Fruit fly (Drosophila melanogaster) whole organism, embryonic: ENCODE measurements around the gene CG15422.
A peak's percentile ranks its signal among the peaks of the same experiment; 100 is the strongest.

Experiments
- B-H1 ChIP-seq: fragments of 200-800 bp; sonication (Bioruptor generic); IDR thresholded peaks from 3 replicates; pipeline ENCODE4 v1.3.6; 2022; ENCODE audit warnings: missing biosample characterization, missing genetic modification characterization
- B-H2 ChIP-seq: fragments of 200-800 bp; sonication (Bioruptor generic); optimal IDR thresholded peaks from 2 replicates; lab custom pipeline; 2018; ENCODE audit warnings: missing biosample characterization, mild to moderate bottlenecking, missing genetic modification characterization
- CG10543 ChIP-seq: fragments of 200-800 bp; sonication (Bioruptor generic); optimal IDR thresholded peaks from 3 replicates; lab custom pipeline; 2017; ENCODE audit warnings: missing biosample characterization, mild to moderate bottlenecking, missing genetic modification characterization, moderate library complexity
- CG12071 ChIP-seq: fragments of 200-800 bp; sonication (Bioruptor generic); optimal IDR thresholded peaks from 3 replicates; lab custom pipeline; 2018; ENCODE audit warnings: missing biosample characterization, mild to moderate bottlenecking, missing genetic modification characterization
- CG12155 ChIP-seq: fragments of 200-800 bp; sonication (Bioruptor generic); optimal IDR thresholded peaks from 3 replicates; lab custom pipeline; 2016; ENCODE audit warnings: missing biosample characterization, missing genetic modification characterization
- CG12236 ChIP-seq: fragments of 200-800 bp; sonication (Bioruptor generic); optimal IDR thresholded peaks from 2 replicates; lab custom pipeline; 2016; ENCODE audit warnings: missing biosample characterization, missing genetic modification characterization
- CG14965 ChIP-seq: fragments of 200-800 bp; sonication (Bioruptor generic); optimal IDR thresholded peaks from 2 replicates; lab custom pipeline; 2016; ENCODE audit warnings: missing biosample characterization, missing genetic modification characterization, borderline replicate concordance
- CG15479 ChIP-seq: fragments of 200-800 bp; sonication (Bioruptor generic); optimal IDR thresholded peaks from 3 replicates; lab custom pipeline; 2019; ENCODE audit warnings: missing biosample characterization, mild to moderate bottlenecking, missing genetic modification characterization, moderate library complexity
- CG18764 ChIP-seq: fragments of 200-800 bp; sonication (Bioruptor generic); optimal IDR thresholded peaks from 3 replicates; lab custom pipeline; 2016; ENCODE audit warnings: missing biosample characterization, missing genetic modification characterization
- CG30020 ChIP-seq: fragments of 200-800 bp; optimal IDR thresholded peaks from 2 replicates; lab custom pipeline; 2019; ENCODE audit warnings: missing biosample characterization, mild to moderate bottlenecking, missing genetic modification characterization, moderate library complexity
- CG32532 ChIP-seq: fragments of 200-800 bp; sonication (Bioruptor generic); IDR thresholded peaks from 2 replicates; pipeline ENCODE4 v1.3.6; 2022; ENCODE audit warnings: missing biosample characterization, missing genetic modification characterization
- CG43689 ChIP-seq: fragments of 200-800 bp; sonication (Bioruptor generic); IDR thresholded peaks from 2 replicates; pipeline ENCODE4 v1.3.6; 2022; ENCODE audit warnings: missing biosample characterization, missing genetic modification characterization
- CG4854 ChIP-seq: fragments of 200-800 bp; sonication (Bioruptor generic); optimal IDR thresholded peaks from 2 replicates; lab custom pipeline; 2016; ENCODE audit warnings: missing biosample characterization, missing genetic modification characterization, inconsistent platforms
- CG6813 ChIP-seq: fragments of 200-800 bp; sonication (Bioruptor generic); optimal IDR thresholded peaks from 2 replicates; lab custom pipeline; 2017; ENCODE audit warnings: missing biosample characterization, missing genetic modification characterization, mild to moderate bottlenecking, moderate library complexity, missing genetic modification reagents
- CG7786 ChIP-seq: fragments of 200-800 bp; sonication (Bioruptor generic); optimal IDR thresholded peaks from 2 replicates; lab custom pipeline; 2016; ENCODE audit warnings: missing biosample characterization, missing genetic modification characterization
- CG8359 ChIP-seq: fragments of 200-800 bp; sonication (Bioruptor generic); optimal IDR thresholded peaks from 2 replicates; lab custom pipeline; 2017; ENCODE audit warnings: missing biosample characterization, mild to moderate bottlenecking, missing genetic modification characterization, borderline replicate concordance
- CG8478 ChIP-seq: fragments of >200 bp; optimal IDR thresholded peaks from 2 replicates; lab custom pipeline; 2018
- CG8765 ChIP-seq: fragments of 200-800 bp; sonication (Bioruptor generic); IDR thresholded peaks from 2 replicates; pipeline ENCODE4 v1.3.6; 2022; ENCODE audit warnings: missing biosample characterization, missing genetic modification characterization
- CG9797 ChIP-seq: fragments of 200-800 bp; sonication (Bioruptor generic); optimal IDR thresholded peaks from 3 replicates; lab custom pipeline; 2018; ENCODE audit warnings: missing biosample characterization, mild to moderate bottlenecking, missing genetic modification characterization
- Camta ChIP-seq: fragments of 200-800 bp; sonication (Bioruptor generic); optimal IDR thresholded peaks from 2 replicates; lab custom pipeline; 2016; ENCODE audit warnings: missing biosample characterization, missing genetic modification characterization
- Doc2 ChIP-seq: fragments of 200-800 bp; sonication (Bioruptor generic); IDR thresholded peaks from 2 replicates; pipeline ENCODE4 v1.3.6; 2022; ENCODE audit warnings: missing biosample characterization, missing genetic modification characterization
- Dref ChIP-seq: fragments of 200-800 bp; sonication (Bioruptor generic); IDR thresholded peaks from 2 replicates; pipeline ENCODE4 v1.3.6; 2022; ENCODE audit warnings: missing biosample characterization, missing genetic modification characterization
- Hr3 ChIP-seq: fragments of 200-800 bp; sonication (Bioruptor generic); optimal IDR thresholded peaks from 3 replicates; lab custom pipeline; 2016; ENCODE audit warnings: missing biosample characterization, missing genetic modification characterization
- Med ChIP-seq: fragments of 200-800 bp; sonication (Bioruptor generic); peaks from one replicate; lab custom pipeline; 2016; ENCODE audit warnings: missing biosample characterization, missing genetic modification characterization, mild to moderate bottlenecking, inconsistent platforms, moderate library complexity
- NC2α ChIP-seq: fragments of 200-800 bp; sonication (Bioruptor generic); optimal IDR thresholded peaks from 2 replicates; lab custom pipeline; 2016; ENCODE audit warnings: missing biosample characterization, missing genetic modification characterization
- NfI ChIP-seq: fragments of 200-800 bp; sonication (Bioruptor generic); optimal IDR thresholded peaks from 3 replicates; lab custom pipeline; 2018; ENCODE audit warnings: missing biosample characterization, mild to moderate bottlenecking, missing genetic modification characterization, moderate library complexity
- Rx ChIP-seq: fragments of 200-800 bp; sonication (Bioruptor generic); IDR thresholded peaks from 2 replicates; pipeline ENCODE4 v1.3.6; 2022; ENCODE audit warnings: missing biosample characterization, missing genetic modification characterization
- Spps ChIP-seq: fragments of 200-800 bp; sonication (Bioruptor generic); optimal IDR thresholded peaks from 2 replicates; lab custom pipeline; 2018; ENCODE audit warnings: missing biosample characterization, mild to moderate bottlenecking, missing genetic modification characterization
- Usf ChIP-seq: fragments of 200-800 bp; sonication (Bioruptor generic); optimal IDR thresholded peaks from 2 replicates; lab custom pipeline; 2017; ENCODE audit warnings: missing genotype, missing biosample characterization, missing genetic modification characterization
- Vsx1 ChIP-seq: fragments of 200-800 bp; sonication (Bioruptor generic); optimal IDR thresholded peaks from 2 replicates; lab custom pipeline; 2017; ENCODE audit warnings: missing biosample characterization, mild to moderate bottlenecking, missing genetic modification characterization, missing genetic modification reagents
- ab ChIP-seq: fragments of 200-800 bp; sonication (Bioruptor generic); optimal IDR thresholded peaks from 2 replicates; lab custom pipeline; 2016; ENCODE audit warnings: missing biosample characterization, missing genetic modification characterization
- cwo ChIP-seq: fragments of 200-800 bp; sonication (Bioruptor generic); optimal IDR thresholded peaks from 3 replicates; lab custom pipeline; 2017; ENCODE audit warnings: missing biosample characterization, missing genetic modification characterization, mild to moderate bottlenecking, moderate library complexity, missing genetic modification reagents
- dan ChIP-seq: fragments of 200-800 bp; sonication (Bioruptor generic); IDR thresholded peaks from 2 replicates; pipeline ENCODE4 v1.3.6; 2022; ENCODE audit warnings: missing biosample characterization, missing genetic modification characterization
- disco-r ChIP-seq: fragments of 200-800 bp; sonication (Bioruptor generic); optimal IDR thresholded peaks from 2 replicates; lab custom pipeline; 2016; ENCODE audit warnings: missing biosample characterization, missing genetic modification characterization
- en ChIP-seq: fragments of 200-800 bp; sonication (Bioruptor generic); optimal IDR thresholded peaks from 2 replicates; lab custom pipeline; 2016; ENCODE audit warnings: missing biosample characterization, missing genetic modification characterization
- fd102C ChIP-seq: fragments of 200-800 bp; sonication (Bioruptor generic); optimal IDR thresholded peaks from 2 replicates; lab custom pipeline; 2018; ENCODE audit warnings: missing biosample characterization, mild to moderate bottlenecking, missing genetic modification characterization, moderate library complexity
- grau ChIP-seq: fragments of 200-800 bp; optimal IDR thresholded peaks from 3 replicates; lab custom pipeline; 2019; ENCODE audit warnings: missing biosample characterization, mild to moderate bottlenecking, missing genetic modification characterization, moderate library complexity
- ind ChIP-seq: fragments of 200-800 bp; sonication (Bioruptor generic); optimal IDR thresholded peaks from 3 replicates; lab custom pipeline; 2016; ENCODE audit warnings: missing biosample characterization, missing genetic modification characterization
- kay ChIP-seq: fragments of 200-800 bp; sonication (Bioruptor generic); optimal IDR thresholded peaks from 2 replicates; lab custom pipeline; 2016; ENCODE audit warnings: missing biosample characterization, missing genetic modification characterization
- lilli ChIP-seq: fragments of 200-800 bp; sonication (Bioruptor generic); optimal IDR thresholded peaks from 3 replicates; lab custom pipeline; 2016; ENCODE audit warnings: missing biosample characterization, missing genetic modification characterization
- lov ChIP-seq, 2 experiments: fragments of 200-800 bp in 1 of 2; fragments of >200 bp in 1 of 2; sonication (Bioruptor generic) in 1 of 2; IDR thresholded peaks in 1 of 2; optimal IDR thresholded peaks in 1 of 2; 2 replicates in 1 of 2; 3 replicates in 1 of 2; pipeline versions ENCODE4 v1.3.6 to Lab custom; 2017 to 2022; ENCODE audit warnings: missing biosample characterization in 1 of 2, missing genetic modification characterization in 1 of 2
- mirr ChIP-seq: fragments of 200-800 bp; sonication (Bioruptor generic); optimal IDR thresholded peaks from 3 replicates; lab custom pipeline; 2018; ENCODE audit warnings: missing biosample characterization, mild to moderate bottlenecking, missing genetic modification characterization
- org-1 ChIP-seq: fragments of 200-800 bp; sonication (Bioruptor generic); optimal IDR thresholded peaks from 2 replicates; lab custom pipeline; 2017; ENCODE audit warnings: missing biosample characterization, missing genetic modification characterization
- scrt ChIP-seq: fragments of 200-800 bp; sonication (Bioruptor generic); optimal IDR thresholded peaks from 2 replicates; lab custom pipeline; 2018; ENCODE audit warnings: missing biosample characterization, mild to moderate bottlenecking, missing genetic modification characterization, moderate library complexity
- sens ChIP-seq: fragments of 200-800 bp; sonication (Bioruptor generic); peaks from one replicate; lab custom pipeline; 2016; ENCODE audit warnings: missing biosample characterization, missing genetic modification characterization
- shn ChIP-seq: fragments of 200-800 bp; sonication (Bioruptor generic); optimal IDR thresholded peaks from 3 replicates; lab custom pipeline; 2016; ENCODE audit warnings: missing biosample characterization, missing genetic modification characterization
- slou ChIP-seq: fragments of 200-800 bp; sonication (Bioruptor generic); optimal IDR thresholded peaks from 3 replicates; lab custom pipeline; 2016; ENCODE audit warnings: missing biosample characterization, missing genetic modification characterization
- sug ChIP-seq: fragments of 200-800 bp; optimal IDR thresholded peaks from 2 replicates; lab custom pipeline; 2019; ENCODE audit warnings: missing biosample characterization, mild to moderate bottlenecking, missing genetic modification characterization, moderate library complexity
- twi ChIP-seq: fragments of 200-800 bp; optimal IDR thresholded peaks from 2 replicates; lab custom pipeline; 2019; ENCODE audit warnings: missing biosample characterization, mild to moderate bottlenecking, missing genetic modification characterization, moderate library complexity
- vnd ChIP-seq: fragments of 200-800 bp; sonication (Bioruptor generic); IDR thresholded peaks from 3 replicates; pipeline ENCODE4 v1.3.6; 2022; ENCODE audit warnings: missing biosample characterization, missing genetic modification characterization; ENCODE audit not compliant: partially characterized antibody
- yki ChIP-seq: fragments of >200 bp; optimal IDR thresholded peaks from 3 replicates; lab custom pipeline; 2018

CG15422 gene

DNA sequence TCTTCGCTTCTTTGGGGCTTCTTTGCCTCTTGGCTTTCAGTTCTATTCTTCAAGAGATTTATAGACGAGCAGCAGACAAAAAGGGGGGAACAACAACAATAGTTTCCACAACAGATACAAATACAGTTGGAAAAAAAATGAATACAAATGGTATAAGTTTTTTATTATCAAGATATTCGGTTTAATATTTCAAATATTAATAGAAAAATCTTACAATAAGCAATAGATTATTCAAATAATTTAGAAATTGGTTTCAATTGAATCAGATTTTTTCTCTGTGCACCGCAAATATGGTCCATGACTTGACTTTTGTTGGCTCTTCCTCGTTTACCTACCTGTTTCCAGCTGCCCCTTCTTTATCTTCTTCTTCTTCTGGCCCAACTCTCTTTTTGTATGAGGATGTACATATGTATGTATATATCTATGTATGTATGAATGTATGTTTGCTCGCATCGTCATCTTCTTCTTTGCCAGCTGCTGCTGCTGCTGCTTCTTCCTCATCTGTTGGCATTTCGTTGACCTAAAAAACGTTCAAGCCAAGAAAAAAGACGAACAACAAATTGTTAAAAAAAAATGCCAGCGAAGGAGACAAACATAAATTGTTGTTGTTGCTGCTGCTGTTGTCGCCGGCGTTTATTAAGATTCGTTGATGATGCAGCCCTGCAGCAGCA lies 48.8 kb downstream of the CG15422 start (continued):
- no peak for TF ChIP-seq CG12236 (GFP tag; lab: Kevin White, UChicago)
- TF ChIP-seq Rx (GFP tag; lab: Robert Waterston, UW) = no peak
- TF ChIP-seq NC2α (GFP tag; lab: Kevin White, UChicago) = no peak
- peak; percentile 46 for TF ChIP-seq Usf (GFP tag; lab: Kevin White, UChicago)
- TF ChIP-seq Camta (GFP tag; lab: Kevin White, UChicago) = no peak
- peak; percentile 65 for TF ChIP-seq twi (tag; lab: Kevin White, UChicago)
- TF ChIP-seq CG10543 (GFP tag; lab: Kevin White, UChicago) = no peak
- no peak for TF ChIP-seq CG8478
- TF ChIP-seq slou (GFP tag; lab: Kevin White, UChicago) = no peak
- no peak for TF ChIP-seq disco-r (GFP tag; lab: Kevin White, UChicago)
- peak; percentile 26 for TF ChIP-seq kay (GFP tag; lab: Kevin White, UChicago)
- TF ChIP-seq Doc2 = no peak
- peak; percentile 50 for TF ChIP-seq CG18764
- peak; percentile 62 for TF ChIP-seq org-1
- TF ChIP-seq scrt (GFP tag; lab: Kevin White, UChicago) = peak; percentile 34
- TF ChIP-seq Dref (GFP tag; lab: Robert Waterston, UW) = no peak
- peak; percentile 32 for TF ChIP-seq ind
- peak; percentile 43 for TF ChIP-seq CG8359 (GFP tag; lab: Kevin White, UChicago)
- TF ChIP-seq Spps = peak; percentile 73
- no peak for TF ChIP-seq lov (optimal IDR thresholded peaks at IDR 0.05; lab: Kevin White, UChicago)
- TF ChIP-seq lov (GFP tag; IDR thresholded peaks at IDR 0.05; lab: Robert Waterston, UW) = no peak; the same call in 2 of the 3 replicates
- no peak for TF ChIP-seq sug (tag; lab: Kevin White, UChicago)
- TF ChIP-seq CG12071 = no peak
- no peak for TF ChIP-seq CG4854 (GFP tag; lab: Kevin White, UChicago)
- no peak for TF ChIP-seq CG9797
- no peak for TF ChIP-seq shn (GFP tag; lab: Kevin White, UChicago)
- peak; percentile 38 for TF ChIP-seq CG6813
- TF ChIP-seq B-H1 (GFP tag; lab: Robert Waterston, UW) = peak; percentile 53
- TF ChIP-seq yki = no peak
- TF ChIP-seq cwo (GFP tag; lab: Kevin White, UChicago) = peak; percentile 26
- TF ChIP-seq B-H2 (GFP tag; lab: Kevin White, UChicago) = no peak
- TF ChIP-seq CG12155 (GFP tag; lab: Kevin White, UChicago) = peak; percentile 50
- peak; percentile 42 for TF ChIP-seq CG30020
- TF ChIP-seq grau (tag; lab: Kevin White, UChicago) = peak; percentile 77
- peak; percentile 71 for TF ChIP-seq Vsx1
- TF ChIP-seq en (GFP tag; lab: Kevin White, UChicago) = no peak
- no peak for TF ChIP-seq CG15479 (GFP tag; lab: Kevin White, UChicago)
- no peak for TF ChIP-seq vnd (GFP tag; lab: Robert Waterston, UW)
- TF ChIP-seq sens (GFP tag; lab: Kevin White, UChicago) = peak; percentile 96
- no peak for TF ChIP-seq dan (GFP tag; lab: Robert Waterston, UW)
- TF ChIP-seq ab = no peak
- peak; percentile 31; the same call in 1 of the 2 replicates for TF ChIP-seq CG8765 (GFP tag; lab: Robert Waterston, UW)
- no peak for TF ChIP-seq CG43689 (GFP tag; lab: Robert Waterston, UW)
- no peak for TF ChIP-seq CG7786 (GFP tag; lab: Kevin White, UChicago)
- TF ChIP-seq lilli = peak; percentile 46
- no peak for TF ChIP-seq fd102C (GFP tag; lab: Kevin White, UChicago)
- peak; percentile 82 for TF ChIP-seq Hr3 (GFP tag; lab: Kevin White, UChicago)
- TF ChIP-seq Med (GFP tag; lab: Kevin White, UChicago) = peak; percentile 42
- TF ChIP-seq CG32532 (GFP tag; lab: Robert Waterston, UW) = peak; percentile 53; the same call in 1 of the 2 replicates
- TF ChIP-seq NfI = peak; percentile 7
- no peak for TF ChIP-seq mirr
- TF ChIP-seq CG14965 = no peak
